Worm (Caenorhabditis elegans): Measurements from ENCODE around the gene srlf-30.

DNA sequence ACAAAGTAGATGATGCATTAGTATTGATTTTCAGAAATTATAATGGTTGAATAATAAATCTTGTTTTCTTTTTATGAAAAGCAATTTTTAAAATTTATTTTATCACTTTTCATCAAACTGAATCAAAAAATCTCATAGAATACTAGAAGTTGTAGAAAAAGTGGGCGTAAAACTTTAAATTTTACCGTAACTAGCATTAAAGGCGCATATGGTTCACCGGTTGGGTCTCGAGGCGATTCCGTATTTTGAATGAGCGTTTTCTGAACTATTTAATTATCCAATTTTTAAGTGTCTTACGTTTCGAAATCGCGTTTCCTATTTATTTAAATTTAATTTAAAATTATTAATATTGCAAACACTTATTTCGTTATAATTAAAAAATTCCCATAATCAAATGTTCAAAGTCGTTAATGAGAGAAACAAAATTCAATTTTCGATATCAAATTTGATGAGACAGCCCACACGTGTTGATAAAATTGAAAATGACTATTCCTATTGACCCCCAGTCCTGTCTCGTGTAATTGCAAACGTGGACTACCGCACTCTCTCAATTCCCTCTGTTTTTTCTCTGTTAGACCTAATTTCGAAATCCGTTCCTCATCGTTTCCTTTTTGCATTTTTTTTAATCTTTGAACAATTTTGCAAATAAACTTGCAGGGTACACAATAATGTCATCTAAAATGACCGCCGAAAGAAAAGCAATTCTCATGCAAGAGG, 41.7 kb upstream of the srlf-30 start, which contains the start of the genes T11G6.2 and hars-1:
- TF ChIP-seq W03F9.2 (tag; optimal IDR thresholded peaks at IDR 0.05) = peak; percentile 31
- no peak for TF ChIP-seq him-1 (tag; optimal IDR thresholded peaks at IDR 0.05)
- no peak for TF ChIP-seq dao-5 (tag; optimal IDR thresholded peaks at IDR 0.05)
